Fruit fly (Drosophila melanogaster): ENCODE data around the gene Zip71B.

Gene Zip71B

dm6 chr3L:14982675-14983084, 9.4 kb upstream of the Zip71B start, which contains the start of gene CG5114:
Gene CG5114 (plus strand): TSS chr3L:14982835.
- TF ChIP-seq CG8478 (optimal IDR thresholded peaks at IDR 0.05), result no peak
- TF ChIP-seq CTCF (optimal IDR thresholded peaks at IDR 0.05), result peak; percentile 5 to 36

dm6 chr3L:14984521-14985150, 7.5 kb upstream of the Zip71B start, which contains the start of gene mnd:
Gene mnd (plus strand): TSS chr3L:14985100.
- no peak for TF ChIP-seq CTCF (optimal IDR thresholded peaks at IDR 0.05)

- TF ChIP-seq CTCF (optimal IDR thresholded peaks at IDR 0.05), result no peak
- no peak for TF ChIP-seq CG8478 (optimal IDR thresholded peaks at IDR 0.05)
These were observed 5.7 kb upstream of the Zip71B start for dm6 chr3L:14986340-14986916.

dm6 chr3L:14986984-14987896, 4.8 kb upstream of the Zip71B start:
- TF ChIP-seq CTCF (optimal IDR thresholded peaks at IDR 0.05) (no peak), CG8478 (optimal IDR thresholded peaks at IDR 0.05) (no peak)

- TF ChIP-seq CG8478 (optimal IDR thresholded peaks at IDR 0.05) (no peak), CTCF (optimal IDR thresholded peaks at IDR 0.05) (no peak)
These were observed 3.9 kb upstream of the Zip71B start for dm6 chr3L:14988231-14988630.

dm6 chr3L:14989879-14990278, 2.2 kb upstream of the Zip71B start:
- no peak for TF ChIP-seq CTCF (optimal IDR thresholded peaks at IDR 0.05)
- TF ChIP-seq CG8478 (optimal IDR thresholded peaks at IDR 0.05), result no peak

- TF ChIP-seq CG8478 (optimal IDR thresholded peaks at IDR 0.05), result no peak
- no peak for TF ChIP-seq CTCF (optimal IDR thresholded peaks at IDR 0.05)
These were observed 718 bp downstream of the Zip71B start for dm6 chr3L:14992807-14993206.

dm6 chr3L:14999284-15000019, 7.4 kb downstream of the Zip71B start, which contains the start of the genes mRpL39 and Prosbeta2:
Gene mRpL39 (minus strand): TSS chr3L:14999666.
Gene Prosbeta2 (plus strand): TSS chr3L:14999951.
- TF ChIP-seq CTCF (optimal IDR thresholded peaks at IDR 0.05) (no peak), CG8478 (optimal IDR thresholded peaks at IDR 0.05) (no peak)

dm6 chr3L:15005085-15005484, 13.0 kb downstream of the Zip71B start:
- TF ChIP-seq CG8478 (optimal IDR thresholded peaks at IDR 0.05), result no peak
- TF ChIP-seq CTCF (optimal IDR thresholded peaks at IDR 0.05), result no peak

dm6 chr3L:15005774-15006173, 13.7 kb downstream of the Zip71B start:
- no peak for TF ChIP-seq CG8478 (optimal IDR thresholded peaks at IDR 0.05)
- no peak for TF ChIP-seq CTCF (optimal IDR thresholded peaks at IDR 0.05)

- no peak for TF ChIP-seq CG8478 (optimal IDR thresholded peaks at IDR 0.05)
- no peak for TF ChIP-seq CTCF (optimal IDR thresholded peaks at IDR 0.05)
These were observed 14.7 kb downstream of the Zip71B start for dm6 chr3L:15006825-15007224.

- TF ChIP-seq CG8478 (optimal IDR thresholded peaks at IDR 0.05) (no peak), CTCF (optimal IDR thresholded peaks at IDR 0.05) (no peak)
These were observed 15.3 kb downstream of the Zip71B start for dm6 chr3L:15007271-15007948.

- TF ChIP-seq CTCF (optimal IDR thresholded peaks at IDR 0.05) (no peak), CG8478 (optimal IDR thresholded peaks at IDR 0.05) (no peak)
These were observed 17.6 kb downstream of the Zip71B start for dm6 chr3L:15009681-15010080.

dm6 chr3L:15010601-15011000, 18.5 kb downstream of the Zip71B start:
- TF ChIP-seq CTCF (optimal IDR thresholded peaks at IDR 0.05) (no peak), CG8478 (optimal IDR thresholded peaks at IDR 0.05) (no peak)
